Fruit fly (Drosophila melanogaster) whole organism, embryonic: Measurements from ENCODE around the gene ND-24.
A peak's percentile ranks its signal among the peaks of the same experiment; 100 is the strongest.

ENCODE experiments used
- Ada2b ChIP-seq: fragments of 200-800 bp; sonication (Bioruptor generic); IDR thresholded peaks from 2 replicates; pipeline ENCODE4 v1.3.6; 2022; ENCODE audit warnings: missing biosample characterization, missing genetic modification characterization
- Adf1 ChIP-seq: fragments of 200-800 bp; sonication (Bioruptor generic); IDR thresholded peaks from 2 replicates; pipeline ENCODE4 v1.3.6; 2022; ENCODE audit warnings: missing biosample characterization, missing genetic modification characterization
- B-H1 ChIP-seq: fragments of 200-800 bp; sonication (Bioruptor generic); IDR thresholded peaks from 3 replicates; pipeline ENCODE4 v1.3.6; 2022; ENCODE audit warnings: missing biosample characterization, missing genetic modification characterization
- CG10274 ChIP-seq: fragments of 200-800 bp; sonication (Bioruptor generic); optimal IDR thresholded peaks from 3 replicates; lab custom pipeline; 2017; ENCODE audit warnings: missing biosample characterization, mild to moderate bottlenecking, missing genetic modification characterization
- CG10979 ChIP-seq: fragments of 200-800 bp; sonication (Bioruptor generic); optimal IDR thresholded peaks from 2 replicates; lab custom pipeline; 2018; ENCODE audit warnings: missing biosample characterization, mild to moderate bottlenecking, missing genetic modification characterization, moderate library complexity
- CG11247 ChIP-seq: fragments of 200-800 bp; sonication (Bioruptor generic); IDR thresholded peaks from 2 replicates; pipeline ENCODE4 v1.3.6; 2022; ENCODE audit warnings: missing biosample characterization, missing genetic modification characterization
- CG12071 ChIP-seq: fragments of 200-800 bp; sonication (Bioruptor generic); optimal IDR thresholded peaks from 3 replicates; lab custom pipeline; 2018; ENCODE audit warnings: missing biosample characterization, mild to moderate bottlenecking, missing genetic modification characterization
- CG12744 ChIP-seq: fragments of 200-800 bp; sonication (Bioruptor generic); optimal IDR thresholded peaks from 2 replicates; lab custom pipeline; 2016; ENCODE audit warnings: missing biosample characterization, missing genetic modification characterization
- CG12942 ChIP-seq: fragments of 200-800 bp; sonication (Bioruptor generic); optimal IDR thresholded peaks from 3 replicates; lab custom pipeline; 2016; ENCODE audit warnings: missing biosample characterization, missing genetic modification characterization
- CG14014 ChIP-seq: fragments of 200-800 bp; sonication (Bioruptor generic); IDR thresholded peaks from 2 replicates; pipeline ENCODE4 v1.3.6; 2022; ENCODE audit warnings: missing biosample characterization, missing genetic modification characterization
- CG14710 ChIP-seq: fragments of 200-800 bp; sonication (Bioruptor generic); optimal IDR thresholded peaks from 3 replicates; lab custom pipeline; 2019; ENCODE audit warnings: missing biosample characterization, mild to moderate bottlenecking, missing genetic modification characterization, moderate library complexity
- CG15601 ChIP-seq: fragments of 200-800 bp; sonication (Bioruptor generic); optimal IDR thresholded peaks from 3 replicates; lab custom pipeline; 2019; ENCODE audit warnings: missing biosample characterization, mild to moderate bottlenecking, missing genetic modification characterization, moderate library complexity
- CG17802 ChIP-seq: fragments of 200-800 bp; sonication (Bioruptor generic); optimal IDR thresholded peaks from 2 replicates; lab custom pipeline; 2018; ENCODE audit warnings: missing biosample characterization, mild to moderate bottlenecking, missing genetic modification characterization, moderate library complexity
- CG17829 ChIP-seq: fragments of 200-800 bp; optimal IDR thresholded peaks from 2 replicates; lab custom pipeline; 2019; ENCODE audit warnings: missing biosample characterization, mild to moderate bottlenecking, missing genetic modification characterization, moderate library complexity
- CG3847 ChIP-seq: fragments of 200-800 bp; sonication (Bioruptor generic); IDR thresholded peaks from 2 replicates; pipeline ENCODE4 v1.3.6; 2022; ENCODE audit warnings: missing biosample characterization, missing genetic modification characterization
- CG4707 ChIP-seq: fragments of 200-800 bp; sonication (Bioruptor generic); optimal IDR thresholded peaks from 2 replicates; lab custom pipeline; 2018; ENCODE audit warnings: missing biosample characterization, mild to moderate bottlenecking, missing genetic modification characterization, moderate library complexity
- CG6689 ChIP-seq: fragments of 200-800 bp; sonication (Bioruptor generic); IDR thresholded peaks from 2 replicates; pipeline ENCODE4 v1.3.6; 2022; ENCODE audit warnings: missing biosample characterization, missing genetic modification characterization
- CG7556 ChIP-seq: fragments of 200-800 bp; sonication (Bioruptor generic); optimal IDR thresholded peaks from 2 replicates; lab custom pipeline; 2017; ENCODE audit warnings: missing biosample characterization, mild to moderate bottlenecking, missing genetic modification characterization
- CG8089 ChIP-seq: fragments of 200-800 bp; sonication (Bioruptor generic); optimal IDR thresholded peaks from 3 replicates; lab custom pipeline; 2016; ENCODE audit warnings: missing biosample characterization, missing genetic modification characterization
- CG8290 ChIP-seq, 3 experiments: fragments of 200-800 bp; sonication (Bioruptor generic); optimal IDR thresholded peaks; 2 replicates each; lab custom pipeline; 2016 to 2019; ENCODE audit warnings: missing biosample characterization in 3 of 3, missing genetic modification characterization in 3 of 3, mild to moderate bottlenecking in 2 of 3, moderate library complexity in 1 of 3
- CG8924 ChIP-seq: fragments of 200-800 bp; optimal IDR thresholded peaks from 3 replicates; lab custom pipeline; 2019; ENCODE audit warnings: missing biosample characterization, mild to moderate bottlenecking, missing genetic modification characterization, moderate library complexity
- Doc3 ChIP-seq: fragments of 200-800 bp; sonication (Bioruptor generic); IDR thresholded peaks from 3 replicates; pipeline ENCODE4 v1.3.6; 2022; ENCODE audit warnings: missing biosample characterization, missing genetic modification characterization; ENCODE audit not compliant: partially characterized antibody
- Dp ChIP-seq: fragments of 200-800 bp; sonication (Bioruptor generic); optimal IDR thresholded peaks from 2 replicates; lab custom pipeline; 2018; ENCODE audit warnings: missing biosample characterization, mild to moderate bottlenecking, missing genetic modification characterization, moderate library complexity
- Fer1 ChIP-seq: fragments of 200-800 bp; sonication (Bioruptor generic); optimal IDR thresholded peaks from 2 replicates; lab custom pipeline; 2017; ENCODE audit warnings: missing biosample characterization, mild to moderate bottlenecking, missing genetic modification characterization
- H2.0 ChIP-seq: fragments of 200-800 bp; sonication (Bioruptor generic); IDR thresholded peaks from 2 replicates; pipeline ENCODE4 v1.3.6; 2022; ENCODE audit warnings: missing biosample characterization, missing genetic modification characterization
- HLH3B ChIP-seq: fragments of 200-800 bp; sonication (Bioruptor generic); IDR thresholded peaks from 2 replicates; pipeline ENCODE4 v1.3.6; 2022; ENCODE audit warnings: missing biosample characterization, missing genetic modification characterization
- Hey ChIP-seq: fragments of 200-800 bp; sonication (Bioruptor generic); optimal IDR thresholded peaks from 3 replicates; lab custom pipeline; 2018; ENCODE audit warnings: missing biosample characterization, mild to moderate bottlenecking, missing genetic modification characterization
- Hr39 ChIP-seq: fragments of >200 bp; optimal IDR thresholded peaks from 2 replicates; lab custom pipeline; 2017
- Jarid2 ChIP-seq: fragments of 200-800 bp; sonication (Bioruptor generic); optimal IDR thresholded peaks from 3 replicates; lab custom pipeline; 2017; ENCODE audit warnings: mild to moderate bottlenecking, missing biosample characterization, missing genetic modification reagents, missing genetic modification characterization
- Myb ChIP-seq: fragments of 200-800 bp; sonication (Bioruptor generic); optimal IDR thresholded peaks from 2 replicates; lab custom pipeline; 2016; ENCODE audit warnings: missing biosample characterization, missing genetic modification characterization
- Nf-YC ChIP-seq: fragments of 200-800 bp; optimal IDR thresholded peaks from 3 replicates; lab custom pipeline; 2019; ENCODE audit warnings: missing biosample characterization, mild to moderate bottlenecking, missing genetic modification characterization, moderate library complexity
- Rx ChIP-seq: fragments of 200-800 bp; sonication (Bioruptor generic); IDR thresholded peaks from 2 replicates; pipeline ENCODE4 v1.3.6; 2022; ENCODE audit warnings: missing biosample characterization, missing genetic modification characterization
- Six4 ChIP-seq: fragments of 200-800 bp; sonication (Bioruptor generic); optimal IDR thresholded peaks from 2 replicates; lab custom pipeline; 2016; ENCODE audit warnings: missing biosample characterization, missing genetic modification characterization
- Sox100B ChIP-seq: fragments of 200-800 bp; sonication (Bioruptor generic); optimal IDR thresholded peaks from 3 replicates; lab custom pipeline; 2018; ENCODE audit warnings: missing biosample characterization, mild to moderate bottlenecking, missing genetic modification characterization
- Sox102F ChIP-seq: fragments of 200-800 bp; sonication (Bioruptor generic); optimal IDR thresholded peaks from 2 replicates; lab custom pipeline; 2018; ENCODE audit warnings: missing biosample characterization, mild to moderate bottlenecking, missing genetic modification characterization, moderate library complexity
- Sry-β ChIP-seq: fragments of 200-800 bp; sonication (Bioruptor generic); optimal IDR thresholded peaks from 2 replicates; lab custom pipeline; 2018; ENCODE audit warnings: missing biosample characterization, mild to moderate bottlenecking, missing genetic modification characterization, moderate library complexity
- Stat92E ChIP-seq, 3 experiments: fragments of >200 bp in 2 of 3; fragments of 200-800 bp in 1 of 3; sonication (Bioruptor generic) in 1 of 3; optimal IDR thresholded peaks; 2 replicates each; lab custom pipeline; 2017 to 2019; ENCODE audit warnings: missing biosample characterization in 3 of 3, missing genetic modification characterization in 3 of 3, mild to moderate bottlenecking in 1 of 3, moderate library complexity in 1 of 3
- TFAM ChIP-seq: fragments of 200-800 bp; sonication (Bioruptor generic); optimal IDR thresholded peaks from 2 replicates; lab custom pipeline; 2017; ENCODE audit warnings: missing biosample characterization, missing genetic modification characterization, inconsistent platforms
- eyg ChIP-seq: fragments of 200-800 bp; sonication (Bioruptor generic); optimal IDR thresholded peaks from 3 replicates; lab custom pipeline; 2016; ENCODE audit warnings: missing biosample characterization, missing genetic modification characterization
- fd96Cb ChIP-seq: fragments of 200-800 bp; sonication (Bioruptor generic); optimal IDR thresholded peaks from 2 replicates; lab custom pipeline; 2018; ENCODE audit warnings: missing biosample characterization, mild to moderate bottlenecking, missing genetic modification characterization, moderate library complexity
- gfzf ChIP-seq: fragments of 200-800 bp; sonication (Bioruptor generic); optimal IDR thresholded peaks from 2 replicates; lab custom pipeline; 2016; ENCODE audit warnings: missing biosample characterization, mild to moderate bottlenecking, missing genetic modification characterization, moderate library complexity
- grn ChIP-seq: fragments of 200-800 bp; sonication (Bioruptor generic); optimal IDR thresholded peaks from 3 replicates; lab custom pipeline; 2017; ENCODE audit warnings: missing biosample characterization, missing genetic modification characterization
- ham ChIP-seq: fragments of 200-800 bp; sonication (Bioruptor generic); IDR thresholded peaks from 2 replicates; pipeline ENCODE4 v1.3.6; 2022; ENCODE audit warnings: missing biosample characterization, missing genetic modification characterization
- her ChIP-seq: fragments of 200-800 bp; sonication (Bioruptor generic); optimal IDR thresholded peaks from 2 replicates; lab custom pipeline; 2016; ENCODE audit warnings: missing biosample characterization, missing genetic modification characterization
- luna ChIP-seq: fragments of 200-800 bp; sonication (Bioruptor generic); optimal IDR thresholded peaks from 2 replicates; lab custom pipeline; 2016; ENCODE audit warnings: missing biosample characterization, missing genetic modification characterization
- maf-S ChIP-seq: fragments of 200-800 bp; sonication (Bioruptor generic); optimal IDR thresholded peaks from 2 replicates; lab custom pipeline; 2016; ENCODE audit warnings: missing biosample characterization, missing genetic modification characterization
- oc ChIP-seq: fragments of 200-800 bp; sonication (Bioruptor generic); optimal IDR thresholded peaks from 2 replicates; lab custom pipeline; 2018; ENCODE audit warnings: missing biosample characterization, mild to moderate bottlenecking, missing genetic modification characterization, moderate library complexity
- pros ChIP-seq: fragments of 200-800 bp; sonication (Bioruptor generic); optimal IDR thresholded peaks from 3 replicates; lab custom pipeline; 2019; ENCODE audit warnings: missing biosample characterization, mild to moderate bottlenecking, missing genetic modification characterization, moderate library complexity
- sr ChIP-seq: fragments of 200-800 bp; sonication (Bioruptor generic); IDR thresholded peaks from 3 replicates; pipeline ENCODE4 v1.3.6; 2022; ENCODE audit warnings: missing biosample characterization, missing genetic modification characterization
- ssp ChIP-seq: fragments of 200-800 bp; sonication (Bioruptor generic); IDR thresholded peaks from 2 replicates; pipeline ENCODE4 v1.3.6; 2022; ENCODE audit warnings: missing biosample characterization, missing genetic modification characterization
- tx ChIP-seq: fragments of 200-800 bp; sonication (Bioruptor generic); optimal IDR thresholded peaks from 2 replicates; lab custom pipeline; 2016; ENCODE audit warnings: missing biosample characterization, missing genetic modification characterization
- wor ChIP-seq: fragments of 200-800 bp; sonication (Bioruptor generic); IDR thresholded peaks from 2 replicates; pipeline ENCODE4 v1.3.6; 2022; ENCODE audit warnings: missing biosample characterization, missing genetic modification characterization

Gene ND-24

dm6 chrX:17631996-17632612 is at the start of gene ND-24, which contains the start of gene corolla (continued):
- TF ChIP-seq fd96Cb (tag; lab: Kevin White, UChicago), result peak; percentile 74
- peak; percentile 75; the same call in 1 of the 2 replicates for TF ChIP-seq Rx (GFP tag; lab: Robert Waterston, UW)
- TF ChIP-seq Hr39 (lab: Kevin White, UChicago), result no peak
- TF ChIP-seq Myb (GFP tag; lab: Kevin White, UChicago), result peak; percentile 65
- no peak for TF ChIP-seq ham
- no peak for TF ChIP-seq oc (tag; lab: Kevin White, UChicago)
- no peak for TF ChIP-seq Stat92E (GFP tag; optimal IDR thresholded peaks at IDR 0.05; lab: Kevin White, UChicago)
- TF ChIP-seq CG17802 (tag; lab: Kevin White, UChicago), result peak; percentile 53
- peak; percentile 26 for TF ChIP-seq her (GFP tag; lab: Kevin White, UChicago)
- TF ChIP-seq grn (GFP tag; lab: Kevin White, UChicago), result no peak
- TF ChIP-seq CG12942, result peak; percentile 85
- TF ChIP-seq Sry-β (GFP tag; lab: Kevin White, UChicago), result peak; percentile 87
- peak; percentile 74 for TF ChIP-seq Six4 (GFP tag; lab: Kevin White, UChicago)
- peak; percentile 64 for TF ChIP-seq luna
- TF ChIP-seq B-H1, result peak; percentile 82
- peak; percentile 72 for TF ChIP-seq CG7556 (GFP tag; lab: Kevin White, UChicago)
- peak; percentile 91 for TF ChIP-seq Doc3 (GFP tag; lab: Robert Waterston, UW)
- TF ChIP-seq gfzf (GFP tag; lab: Kevin White, UChicago), result peak; percentile 45
- TF ChIP-seq sr, result no peak
- TF ChIP-seq CG17829, result peak; percentile 70
- peak; percentile 91 for TF ChIP-seq CG3847 (GFP tag; lab: Robert Waterston, UW)
- peak; percentile 87 for TF ChIP-seq CG11247 (GFP tag; lab: Robert Waterston, UW)
- TF ChIP-seq Jarid2 (GFP tag; lab: Kevin White, UChicago), result no peak
- no peak for TF ChIP-seq Sox102F (GFP tag; lab: Kevin White, UChicago)
- TF ChIP-seq Sox100B (GFP tag; lab: Kevin White, UChicago), result peak; percentile 68
- TF ChIP-seq CG10979 (tag; lab: Kevin White, UChicago), result peak; percentile 75
- peak; percentile 85 for TF ChIP-seq H2.0
- peak; percentile 47 for TF ChIP-seq Nf-YC (tag; lab: Kevin White, UChicago)
- TF ChIP-seq pros, result no peak
- TF ChIP-seq tx (GFP tag; lab: Kevin White, UChicago), result peak; percentile 79
- TF ChIP-seq CG14710 (tag; lab: Kevin White, UChicago), result peak; percentile 92
- TF ChIP-seq CG6689 (GFP tag; lab: Robert Waterston, UW), result peak; percentile 88
- TF ChIP-seq HLH3B, result peak; percentile 87
- peak; percentile 69 for TF ChIP-seq CG8089
- TF ChIP-seq CG14014 (GFP tag; lab: Robert Waterston, UW), result peak; percentile 75
- peak; percentile 80 for TF ChIP-seq CG15601 (tag; lab: Kevin White, UChicago)
- TF ChIP-seq CG12744, result peak; percentile 77

- TF ChIP-seq Adf1 (no peak), ssp (GFP tag; lab: Robert Waterston, UW) (no peak), wor (GFP tag; lab: Robert Waterston, UW) (no peak), CG8290 (GFP tag; optimal IDR thresholded peaks at IDR 0.05; lab: Kevin White, UChicago) (no peak), CG8290 (tag; optimal IDR thresholded peaks at IDR 0.05; lab: Kevin White, UChicago) (no peak), eyg (GFP tag; lab: Kevin White, UChicago) (peak; percentile 18), CG4707 (GFP tag; lab: Kevin White, UChicago) (no peak), maf-S (GFP tag; lab: Kevin White, UChicago) (peak; percentile 29), grn (GFP tag; lab: Kevin White, UChicago) (no peak), CG12071 (GFP tag; lab: Kevin White, UChicago) (peak; percentile 12), Ada2b (GFP tag; lab: Robert Waterston, UW) (no peak), Dp (GFP tag; lab: Kevin White, UChicago) (no peak), Hey (no peak), CG8924 (tag; lab: Kevin White, UChicago) (no peak), CG11247 (GFP tag; lab: Robert Waterston, UW) (no peak), Fer1 (GFP tag; lab: Kevin White, UChicago) (peak; percentile 57), TFAM (GFP tag; lab: Kevin White, UChicago) (no peak), CG10274 (GFP tag; lab: Kevin White, UChicago) (no peak)
These were observed 49.2 kb upstream of the ND-24 start for dm6 chrX:17582650-17583049.
